Worm (Caenorhabditis elegans): ENCODE data around the gene irld-18.

ce11 chrIV:14574282-14574869 lies 6.5 kb downstream of the irld-18 start, which contains the start of the genes Y57G11B.3 and Y57G11B.5:
- TF ChIP-seq ref-1 (GFP tag; conservative IDR thresholded peaks at IDR 0.05), result no peak
- TF ChIP-seq med-1 (GFP tag; optimal IDR thresholded peaks at IDR 0.05; ENCODE audit: insufficient read depth), result no peak
- no peak for TF ChIP-seq flt-1 (GFP tag; IDR thresholded peaks at IDR 0.05)
- TF ChIP-seq tab-1 (GFP tag; IDR thresholded peaks at IDR 0.05), result no peak
- TF ChIP-seq ztf-23 (GFP tag; IDR thresholded peaks at IDR 0.05), result no peak
- TF ChIP-seq cog-1 (tag; optimal IDR thresholded peaks at IDR 0.05), result no peak
- no peak for TF ChIP-seq T22C8.4 (GFP tag; IDR thresholded peaks at IDR 0.05)
- TF ChIP-seq klf-2 (GFP tag; conservative IDR thresholded peaks at IDR 0.05), result no peak
- TF ChIP-seq ztf-29 (GFP tag; IDR thresholded peaks at IDR 0.05), result no peak
